Worm (Caenorhabditis elegans): ENCODE results near the gene F56D2.2.

The F56D2.2 gene

DNA sequence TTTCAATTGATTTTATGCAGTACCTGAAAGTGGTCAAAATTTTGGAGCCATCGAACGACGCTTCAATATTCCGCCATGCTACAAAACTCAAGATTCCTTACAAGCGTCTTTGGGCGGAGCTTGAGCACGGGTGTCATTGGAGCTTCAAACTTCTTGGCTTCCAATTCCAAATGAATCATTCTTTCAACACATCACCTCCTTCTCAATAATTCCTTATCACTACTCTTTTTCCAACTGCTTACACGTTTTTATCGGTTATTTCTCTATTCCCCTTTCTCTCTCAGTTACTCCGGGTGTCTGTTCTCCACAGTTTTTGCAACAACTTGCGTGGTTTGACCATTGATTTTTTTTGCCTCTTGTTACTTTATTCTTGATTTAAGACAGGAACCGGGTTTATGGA lies 40.3 kb upstream of the F56D2.2 start, which contains the start of gene F09F7.5:
TSS of gene F09F7.5 (plus strand) at position 258 of the 400 bp plus-strand sequence.
- no peak for TF ChIP-seq ces-1 (GFP tag; optimal IDR thresholded peaks at IDR 0.05)
- no peak for TF ChIP-seq lsy-2 (tag; optimal IDR thresholded peaks at IDR 0.05)
- TF ChIP-seq M03D4.4 (tag; optimal IDR thresholded peaks at IDR 0.05): no peak
- TF ChIP-seq nhr-2 (tag; optimal IDR thresholded peaks at IDR 0.05): no peak
- no peak for TF ChIP-seq elt-1 (tag; optimal IDR thresholded peaks at IDR 0.05; ENCODE audit: borderline replicate concordance, insufficient read depth)
- TF ChIP-seq zip-8 (tag; optimal IDR thresholded peaks at IDR 0.05): no peak
- no peak for TF ChIP-seq bed-3 (GFP tag; optimal IDR thresholded peaks at IDR 0.05)
- no peak for TF ChIP-seq ztf-11 (tag; optimal IDR thresholded peaks at IDR 0.05)
- no peak for TF ChIP-seq unc-120 (tag; optimal IDR thresholded peaks at IDR 0.05; ENCODE audit: poor library complexity, severe bottlenecking)
- TF ChIP-seq nhr-237 (tag; optimal IDR thresholded peaks at IDR 0.05): no peak
- no peak for TF ChIP-seq ceh-39 (tag; optimal IDR thresholded peaks at IDR 0.05)
- TF ChIP-seq tbx-8 (GFP tag; optimal IDR thresholded peaks at IDR 0.05): no peak

DNA sequence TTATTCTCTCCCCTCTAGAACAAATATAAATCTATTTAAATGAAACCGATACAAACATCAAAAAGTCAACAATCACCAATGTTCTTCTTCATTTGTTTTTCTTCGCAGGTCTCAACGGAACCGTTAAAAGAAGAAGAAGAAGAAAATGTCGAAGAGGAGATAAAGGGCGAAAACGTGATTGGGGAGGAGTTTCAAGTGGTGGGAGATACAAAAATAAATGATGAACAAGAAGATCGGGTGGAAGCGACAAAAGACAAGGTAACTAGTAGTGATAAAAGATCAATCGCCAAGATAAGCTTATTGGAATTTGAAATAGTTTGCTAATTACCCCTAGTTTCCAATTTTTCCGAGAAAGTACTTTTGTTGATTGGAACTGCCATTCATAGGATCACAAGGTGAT lies 36.9 kb upstream of the F56D2.2 start:
- TF ChIP-seq bed-3 (GFP tag; optimal IDR thresholded peaks at IDR 0.05) (no peak), flh-1 (GFP tag; optimal IDR thresholded peaks at IDR 0.05) (no peak), unc-120 (tag; optimal IDR thresholded peaks at IDR 0.05; ENCODE audit: poor library complexity, severe bottlenecking) (no peak), elt-1 (tag; optimal IDR thresholded peaks at IDR 0.05; ENCODE audit: borderline replicate concordance, insufficient read depth) (no peak), elt-3 (tag; optimal IDR thresholded peaks at IDR 0.05) (no peak), nhr-237 (tag; optimal IDR thresholded peaks at IDR 0.05) (no peak), zip-8 (tag; optimal IDR thresholded peaks at IDR 0.05) (no peak)

- TF ChIP-seq nhr-76 (tag; optimal IDR thresholded peaks at IDR 0.05) (no peak), ceh-43 (GFP tag; optimal IDR thresholded peaks at IDR 0.05) (no peak), lsy-2 (tag; optimal IDR thresholded peaks at IDR 0.05) (no peak), mep-1 (tag; optimal IDR thresholded peaks at IDR 0.05) (no peak)
Measured at ce11 chrIII:5550844-5551243, 36.2 kb upstream of the F56D2.2 start.

DNA sequence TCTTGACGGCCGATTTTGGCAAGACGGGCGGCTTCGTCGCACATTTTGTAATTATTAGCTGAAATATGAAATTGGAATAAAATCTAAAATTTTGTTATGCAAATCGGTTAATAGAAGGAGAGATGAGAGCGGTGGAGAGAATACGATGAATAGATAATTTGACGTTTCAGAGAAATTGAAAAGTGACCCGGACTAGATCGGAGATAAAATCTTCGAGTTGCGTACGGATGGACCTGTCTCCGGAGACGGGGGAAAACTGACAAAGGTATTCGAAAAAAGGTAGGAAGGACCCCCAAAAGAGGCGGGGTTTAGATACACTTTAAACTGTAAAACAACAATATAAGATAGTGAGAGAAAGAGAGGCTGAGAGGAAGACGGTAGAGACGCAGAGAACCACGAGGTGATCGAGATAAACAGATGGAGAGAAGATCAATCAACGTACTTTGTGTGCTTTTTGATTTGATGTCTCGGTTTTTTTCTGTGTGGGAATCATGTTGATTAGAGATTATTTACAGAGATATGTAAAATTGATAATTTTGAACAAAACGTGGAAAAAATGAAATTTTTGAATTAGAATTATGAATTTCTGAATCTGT lies 34.9 kb upstream of the F56D2.2 start, which contains the start of gene F09F7.6:
TSS of gene F09F7.6 (minus strand) at position 64 of the 596 bp plus-strand sequence.
- TF ChIP-seq snpc-4 (tag; optimal IDR thresholded peaks at IDR 0.05) (no peak), mls-2 (tag; optimal IDR thresholded peaks at IDR 0.05) (no peak), hlh-1 (tag; optimal IDR thresholded peaks at IDR 0.05) (no peak), ham-2 (GFP tag; optimal IDR thresholded peaks at IDR 0.05) (no peak), elt-1 (tag; optimal IDR thresholded peaks at IDR 0.05; ENCODE audit: borderline replicate concordance, insufficient read depth) (peak; percentile 84), lin-13 (tag; optimal IDR thresholded peaks at IDR 0.05) (no peak), blmp-1 (tag; optimal IDR thresholded peaks at IDR 0.05) (no peak), nhr-237 (tag; optimal IDR thresholded peaks at IDR 0.05) (no peak), bed-3 (GFP tag; optimal IDR thresholded peaks at IDR 0.05) (no peak), unc-120 (tag; optimal IDR thresholded peaks at IDR 0.05; ENCODE audit: poor library complexity, severe bottlenecking) (peak; percentile 39), flh-1 (GFP tag; optimal IDR thresholded peaks at IDR 0.05) (no peak), tbx-8 (GFP tag; optimal IDR thresholded peaks at IDR 0.05) (no peak), lsy-2 (tag; optimal IDR thresholded peaks at IDR 0.05) (no peak), ceh-43 (GFP tag; optimal IDR thresholded peaks at IDR 0.05) (no peak), nhr-12 (tag; optimal IDR thresholded peaks at IDR 0.05) (no peak), mab-5 (tag; optimal IDR thresholded peaks at IDR 0.05) (no peak), M03D4.4 (tag; optimal IDR thresholded peaks at IDR 0.05) (no peak)

DNA sequence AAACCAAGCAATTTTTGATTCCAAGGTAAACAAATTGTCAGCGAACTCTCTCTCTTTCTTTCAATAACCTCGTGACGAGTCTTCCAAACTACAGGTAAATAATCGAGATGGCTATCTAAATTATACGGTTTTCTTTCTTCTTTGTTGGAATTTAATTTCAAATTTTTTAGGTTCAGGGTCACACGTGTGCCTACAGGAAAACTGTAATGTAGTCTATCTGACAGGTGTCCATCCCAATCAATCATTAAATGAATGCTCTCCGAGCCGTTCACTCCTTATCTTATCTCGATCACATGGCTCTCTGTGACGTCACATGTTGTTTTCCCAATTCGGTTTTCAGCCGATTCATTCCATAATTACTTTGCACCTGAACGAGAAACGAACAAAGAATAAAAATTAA lies 34.0 kb upstream of the F56D2.2 start:
- TF ChIP-seq elt-1 (tag; optimal IDR thresholded peaks at IDR 0.05; ENCODE audit: borderline replicate concordance, insufficient read depth) (peak; percentile 30), tbx-8 (GFP tag; optimal IDR thresholded peaks at IDR 0.05) (no peak), ceh-43 (GFP tag; optimal IDR thresholded peaks at IDR 0.05) (no peak), sptf-1 (tag; optimal IDR thresholded peaks at IDR 0.05) (no peak), unc-62 (GFP tag; optimal IDR thresholded peaks at IDR 0.05) (peak; percentile 47)

- peak; percentile 87 for TF ChIP-seq drap-1 (GFP tag; optimal IDR thresholded peaks at IDR 0.05)
- TF ChIP-seq tbx-8 (GFP tag; optimal IDR thresholded peaks at IDR 0.05): peak; percentile 87
- TF ChIP-seq mep-1 (tag; optimal IDR thresholded peaks at IDR 0.05): peak; percentile 90
- TF ChIP-seq elt-1 (tag; optimal IDR thresholded peaks at IDR 0.05; ENCODE audit: borderline replicate concordance, insufficient read depth): peak; percentile 35
- TF ChIP-seq hlh-1 (tag; optimal IDR thresholded peaks at IDR 0.05): peak; percentile 71
- peak; percentile 91 for TF ChIP-seq cnd-1 (tag; optimal IDR thresholded peaks at IDR 0.05)
- TF ChIP-seq mls-2 (tag; optimal IDR thresholded peaks at IDR 0.05): peak; percentile 98
- peak; percentile 33 for TF ChIP-seq nhr-76 (tag; optimal IDR thresholded peaks at IDR 0.05)
- no peak for TF ChIP-seq zip-8 (tag; optimal IDR thresholded peaks at IDR 0.05)
- no peak for TF ChIP-seq unc-39 (tag; optimal IDR thresholded peaks at IDR 0.05)
- peak; percentile 69 for TF ChIP-seq lin-13 (tag; optimal IDR thresholded peaks at IDR 0.05)
- peak; percentile 41 for TF ChIP-seq ceh-39 (tag; optimal IDR thresholded peaks at IDR 0.05)
- TF ChIP-seq lsy-2 (tag; optimal IDR thresholded peaks at IDR 0.05): peak; percentile 64
- TF ChIP-seq ceh-83 (GFP tag; optimal IDR thresholded peaks at IDR 0.05): peak; percentile 94
- TF ChIP-seq nhr-237 (tag; optimal IDR thresholded peaks at IDR 0.05): peak; percentile 24
- no peak for TF ChIP-seq unc-62 (GFP tag; optimal IDR thresholded peaks at IDR 0.05)
- TF ChIP-seq pha-4 (tag; optimal IDR thresholded peaks at IDR 0.05): no peak
- peak; percentile 95 for TF ChIP-seq M03D4.4 (tag; optimal IDR thresholded peaks at IDR 0.05)
- TF ChIP-seq snpc-4 (tag; optimal IDR thresholded peaks at IDR 0.05): no peak
- no peak for TF ChIP-seq nhr-28 (tag; optimal IDR thresholded peaks at IDR 0.05)
- TF ChIP-seq flh-1 (GFP tag; optimal IDR thresholded peaks at IDR 0.05): peak; percentile 81
- TF ChIP-seq ham-2 (GFP tag; optimal IDR thresholded peaks at IDR 0.05): peak; percentile 64
- TF ChIP-seq sptf-1 (tag; optimal IDR thresholded peaks at IDR 0.05): peak; percentile 98
- peak; percentile 36 for TF ChIP-seq lin-32 (GFP tag; optimal IDR thresholded peaks at IDR 0.05)
- no peak for TF ChIP-seq elt-3 (tag; optimal IDR thresholded peaks at IDR 0.05)
Measured at ce11 chrIII:5554884-5555500, 32.1 kb upstream of the F56D2.2 start, which contains the start of the genes nmad-1 and hach-1. nmad-1 (minus strand) TSS chrIII:5554934. hach-1 (plus strand) TSS chrIII:5555450.
